Worm (Caenorhabditis elegans): Measurements from ENCODE around the gene T05A7.3.

T05A7.3 gene

ce11 chrII:4661278-4661677 is 14.3 kb upstream of the T05A7.3 start, which contains the start of gene T05A7.13:
TSS of gene T05A7.13 (minus strand) at chrII:4661378.
- no peak for TF ChIP-seq cog-1 (tag; optimal IDR thresholded peaks at IDR 0.05)
- no peak for TF ChIP-seq ztf-29 (GFP tag; IDR thresholded peaks at IDR 0.05)
- no peak for TF ChIP-seq med-1 (GFP tag; optimal IDR thresholded peaks at IDR 0.05; ENCODE audit: insufficient read depth)

- no peak for TF ChIP-seq ztf-29 (GFP tag; IDR thresholded peaks at IDR 0.05)
- TF ChIP-seq T22C8.4 (GFP tag; IDR thresholded peaks at IDR 0.05) = no peak
- no peak for TF ChIP-seq tab-1 (GFP tag; IDR thresholded peaks at IDR 0.05)
- TF ChIP-seq ref-1 (GFP tag; conservative IDR thresholded peaks at IDR 0.05) = no peak
- no peak for TF ChIP-seq med-1 (GFP tag; optimal IDR thresholded peaks at IDR 0.05; ENCODE audit: insufficient read depth)
- TF ChIP-seq klf-2 (GFP tag; conservative IDR thresholded peaks at IDR 0.05) = no peak
- no peak for TF ChIP-seq ztf-23 (GFP tag; IDR thresholded peaks at IDR 0.05)
- TF ChIP-seq cog-1 (tag; optimal IDR thresholded peaks at IDR 0.05) = no peak
- TF ChIP-seq flt-1 (GFP tag; IDR thresholded peaks at IDR 0.05) = no peak
Measured at ce11 chrII:4663186-4663585, 12.4 kb upstream of the T05A7.3 start, which contains the start of gene T05A7.12. TSS of gene T05A7.12 (minus strand) at chrII:4663286.

ce11 chrII:4665359-4665758 is 10.2 kb upstream of the T05A7.3 start, which contains the start of gene T05A7.11:
TSS of gene T05A7.11 (minus strand) at chrII:4665459.
- TF ChIP-seq tab-1 (GFP tag; IDR thresholded peaks at IDR 0.05) (no peak), T22C8.4 (GFP tag; IDR thresholded peaks at IDR 0.05) (no peak)

ce11 chrII:4667572-4667971 is 8.0 kb upstream of the T05A7.3 start, which contains the start of gene fut-5:
TSS of gene fut-5 (minus strand) at chrII:4667672.
- TF ChIP-seq tab-1 (GFP tag; IDR thresholded peaks at IDR 0.05) (no peak), klf-2 (GFP tag; conservative IDR thresholded peaks at IDR 0.05) (no peak), ref-1 (GFP tag; conservative IDR thresholded peaks at IDR 0.05) (no peak), med-1 (GFP tag; optimal IDR thresholded peaks at IDR 0.05; ENCODE audit: insufficient read depth) (no peak), cog-1 (tag; optimal IDR thresholded peaks at IDR 0.05) (no peak), flt-1 (GFP tag; IDR thresholded peaks at IDR 0.05) (no peak), ztf-29 (GFP tag; IDR thresholded peaks at IDR 0.05) (no peak), ztf-23 (GFP tag; IDR thresholded peaks at IDR 0.05) (no peak), T22C8.4 (GFP tag; IDR thresholded peaks at IDR 0.05) (no peak)

ce11 chrII:4671692-4672091 is 3.9 kb upstream of the T05A7.3 start, which contains the start of gene T05A7.6:
TSS of gene T05A7.6 (minus strand) at chrII:4671792.
- TF ChIP-seq T22C8.4 (GFP tag; IDR thresholded peaks at IDR 0.05) (no peak), tab-1 (GFP tag; IDR thresholded peaks at IDR 0.05) (no peak), klf-2 (GFP tag; conservative IDR thresholded peaks at IDR 0.05) (no peak), ztf-23 (GFP tag; IDR thresholded peaks at IDR 0.05) (no peak), ref-1 (GFP tag; conservative IDR thresholded peaks at IDR 0.05) (no peak), ztf-29 (GFP tag; IDR thresholded peaks at IDR 0.05) (no peak), med-1 (GFP tag; optimal IDR thresholded peaks at IDR 0.05; ENCODE audit: insufficient read depth) (no peak), cog-1 (tag; optimal IDR thresholded peaks at IDR 0.05) (no peak), flt-1 (GFP tag; IDR thresholded peaks at IDR 0.05) (no peak)

ce11 chrII:4672584-4673110 is 2.9 kb upstream of the T05A7.3 start, which contains the start of the genes clec-140 and hmg-11:
TSS of gene clec-140 (plus strand) at chrII:4673060.
TSS of gene hmg-11 (plus strand) at chrII:4673085.
- TF ChIP-seq med-1 (GFP tag; optimal IDR thresholded peaks at IDR 0.05; ENCODE audit: insufficient read depth) (no peak), ztf-23 (GFP tag; IDR thresholded peaks at IDR 0.05) (0 out of 2 replicates have a peak, but pooled peaks have one; percentile 52), ztf-29 (GFP tag; IDR thresholded peaks at IDR 0.05) (no peak), ref-1 (GFP tag; conservative IDR thresholded peaks at IDR 0.05) (no peak), klf-2 (GFP tag; conservative IDR thresholded peaks at IDR 0.05) (no peak), flt-1 (GFP tag; IDR thresholded peaks at IDR 0.05) (0 out of 2 replicates have a peak, but pooled peaks have one; percentile 37), tab-1 (GFP tag; IDR thresholded peaks at IDR 0.05) (no peak), T22C8.4 (GFP tag; IDR thresholded peaks at IDR 0.05) (peak; percentile 52), cog-1 (tag; optimal IDR thresholded peaks at IDR 0.05) (peak; percentile 66)

ce11 chrII:4673242-4673641 is 2.3 kb upstream of the T05A7.3 start:
- TF ChIP-seq klf-2 (GFP tag; conservative IDR thresholded peaks at IDR 0.05) = no peak
- TF ChIP-seq ztf-29 (GFP tag; IDR thresholded peaks at IDR 0.05) = no peak
- TF ChIP-seq cog-1 (tag; optimal IDR thresholded peaks at IDR 0.05) = no peak
- no peak for TF ChIP-seq T22C8.4 (GFP tag; IDR thresholded peaks at IDR 0.05)

- no peak for TF ChIP-seq med-1 (GFP tag; optimal IDR thresholded peaks at IDR 0.05; ENCODE audit: insufficient read depth)
- TF ChIP-seq tab-1 (GFP tag; IDR thresholded peaks at IDR 0.05) = no peak
- no peak for TF ChIP-seq cog-1 (tag; optimal IDR thresholded peaks at IDR 0.05)
- TF ChIP-seq T22C8.4 (GFP tag; IDR thresholded peaks at IDR 0.05) = no peak
- TF ChIP-seq ref-1 (GFP tag; conservative IDR thresholded peaks at IDR 0.05) = no peak
- TF ChIP-seq ztf-23 (GFP tag; IDR thresholded peaks at IDR 0.05) = no peak
- no peak for TF ChIP-seq klf-2 (GFP tag; conservative IDR thresholded peaks at IDR 0.05)
- no peak for TF ChIP-seq ztf-29 (GFP tag; IDR thresholded peaks at IDR 0.05)
- no peak for TF ChIP-seq flt-1 (GFP tag; IDR thresholded peaks at IDR 0.05)
Measured at ce11 chrII:4673670-4674069, 1.9 kb upstream of the T05A7.3 start.

ce11 chrII:4674188-4674587 is 1.4 kb upstream of the T05A7.3 start:
- TF ChIP-seq T22C8.4 (GFP tag; IDR thresholded peaks at IDR 0.05) (no peak), ztf-29 (GFP tag; IDR thresholded peaks at IDR 0.05) (no peak), tab-1 (GFP tag; IDR thresholded peaks at IDR 0.05) (no peak), ref-1 (GFP tag; conservative IDR thresholded peaks at IDR 0.05) (no peak), med-1 (GFP tag; optimal IDR thresholded peaks at IDR 0.05; ENCODE audit: insufficient read depth) (no peak), klf-2 (GFP tag; conservative IDR thresholded peaks at IDR 0.05) (no peak), ztf-23 (GFP tag; IDR thresholded peaks at IDR 0.05) (no peak), flt-1 (GFP tag; IDR thresholded peaks at IDR 0.05) (no peak), cog-1 (tag; optimal IDR thresholded peaks at IDR 0.05) (no peak)

- no peak for TF ChIP-seq T22C8.4 (GFP tag; IDR thresholded peaks at IDR 0.05)
- no peak for TF ChIP-seq ztf-29 (GFP tag; IDR thresholded peaks at IDR 0.05)
- no peak for TF ChIP-seq klf-2 (GFP tag; conservative IDR thresholded peaks at IDR 0.05)
- no peak for TF ChIP-seq ref-1 (GFP tag; conservative IDR thresholded peaks at IDR 0.05)
- no peak for TF ChIP-seq cog-1 (tag; optimal IDR thresholded peaks at IDR 0.05)
- TF ChIP-seq med-1 (GFP tag; optimal IDR thresholded peaks at IDR 0.05; ENCODE audit: insufficient read depth) = no peak
- TF ChIP-seq tab-1 (GFP tag; IDR thresholded peaks at IDR 0.05) = no peak
- no peak for TF ChIP-seq flt-1 (GFP tag; IDR thresholded peaks at IDR 0.05)
- TF ChIP-seq ztf-23 (GFP tag; IDR thresholded peaks at IDR 0.05) = no peak
Measured at ce11 chrII:4676241-4676640, 660 bp downstream of the T05A7.3 start.

Measured in whole organism, midembryonic.